Worm (Caenorhabditis elegans) whole organism, late embryonic: ENCODE results near the gene rrp-1.

Experiments
- F13H6.1 ChIP-seq: sonication (generic microtip); optimal IDR thresholded peaks from 2 replicates; lab custom pipeline; 2016; ENCODE audit warnings: missing genetic modification characterization, missing compliant biosample characterization
- ceh-22 ChIP-seq: sonication (generic microtip); optimal IDR thresholded peaks from 2 replicates; lab custom pipeline; 2017; ENCODE audit warnings: missing biosample characterization, missing genetic modification characterization
- dve-1 ChIP-seq: sonication (generic microtip); optimal IDR thresholded peaks from 2 replicates; lab custom pipeline; 2017; ENCODE audit warnings: antibody characterized with exemption, mild to moderate bottlenecking, missing genetic modification characterization, missing compliant biosample characterization
- eyg-1 ChIP-seq: sonication (generic microtip); optimal IDR thresholded peaks from 2 replicates; lab custom pipeline; 2016; ENCODE audit warnings: missing genotype, missing genetic modification characterization, missing compliant biosample characterization
- nhr-11 ChIP-seq: fragments of 150-350 bp; optimal IDR thresholded peaks from 2 replicates; lab custom pipeline; 2014; ENCODE audit warnings: missing biosample characterization, missing genetic modification characterization
- pag-3 ChIP-seq: sonication (generic microtip); optimal IDR thresholded peaks from 2 replicates; lab custom pipeline; 2016; ENCODE audit warnings: missing compliant biosample characterization, missing genetic modification characterization, borderline replicate concordance
- pha-4 ChIP-seq: fragments of 150-350 bp; optimal IDR thresholded peaks from 2 replicates; lab custom pipeline; 2018; ENCODE audit warnings: missing biosample characterization, missing genetic modification reagents, missing genetic modification characterization
- sox-4 ChIP-seq: sonication (generic microtip); optimal IDR thresholded peaks from 2 replicates; lab custom pipeline; 2017; ENCODE audit warnings: mild to moderate bottlenecking, missing genetic modification characterization, inconsistent platforms, missing compliant biosample characterization

DNA sequence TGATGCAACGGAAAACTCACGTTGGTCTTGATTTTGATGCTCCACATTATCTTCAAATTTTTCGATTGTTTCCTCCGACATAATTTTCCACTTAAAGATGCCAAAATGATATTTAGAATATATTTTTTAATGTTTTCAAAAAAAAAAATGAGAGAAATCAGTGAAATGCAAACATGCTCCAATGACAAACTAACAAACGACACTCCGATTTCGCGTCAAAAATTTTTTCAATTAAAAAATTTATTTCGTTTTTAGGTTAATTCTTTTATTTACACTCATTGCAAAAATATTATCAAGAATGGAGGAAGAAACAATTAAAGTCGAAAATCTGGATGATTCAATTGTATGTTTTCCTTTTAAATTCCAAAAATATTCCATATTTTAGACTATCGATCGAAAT is 50.0 kb downstream of the rrp-1 start, which contains the start of the genes trmt-10A and F25H8.2:
- TF ChIP-seq sox-4 (tag; lab: Kevin White, UChicago) (no peak), pag-3 (no peak), nhr-11 (tag; lab: Kevin White, UChicago) (no peak), F13H6.1 (no peak), pha-4 (tag; lab: Kevin White, UChicago) (no peak), eyg-1 (tag; lab: Kevin White, UChicago) (no peak), dve-1 (tag; lab: Kevin White, UChicago) (no peak), ceh-22 (tag; lab: Kevin White, UChicago) (no peak)
